Fruit fly (Drosophila melanogaster) whole organism, pupa: Measurements from ENCODE around the gene CG3330.

Source experiments
- CG8301 ChIP-seq: fragments of 200-800 bp; sonication (Bioruptor generic); optimal IDR thresholded peaks from 2 replicates; lab custom pipeline; 2018; ENCODE audit warnings: missing biosample characterization, mild to moderate bottlenecking, missing genetic modification characterization
- Ets98B ChIP-seq: fragments of 200-800 bp; sonication (Bioruptor generic); IDR thresholded peaks from 2 replicates; pipeline ENCODE4 v1.3.6; 2022; ENCODE audit warnings: missing biosample characterization, missing genetic modification characterization
- fd96Ca ChIP-seq: fragments of 200-800 bp; sonication (Bioruptor generic); IDR thresholded peaks from 3 replicates; pipeline ENCODE4 v1.3.6; 2022; ENCODE audit warnings: missing biosample characterization, missing genetic modification characterization
- gl ChIP-seq: fragments of 200-800 bp; sonication (Bioruptor generic); optimal IDR thresholded peaks from 2 replicates; lab custom pipeline; 2018; ENCODE audit warnings: missing biosample characterization, mild to moderate bottlenecking, missing genetic modification characterization

DNA sequence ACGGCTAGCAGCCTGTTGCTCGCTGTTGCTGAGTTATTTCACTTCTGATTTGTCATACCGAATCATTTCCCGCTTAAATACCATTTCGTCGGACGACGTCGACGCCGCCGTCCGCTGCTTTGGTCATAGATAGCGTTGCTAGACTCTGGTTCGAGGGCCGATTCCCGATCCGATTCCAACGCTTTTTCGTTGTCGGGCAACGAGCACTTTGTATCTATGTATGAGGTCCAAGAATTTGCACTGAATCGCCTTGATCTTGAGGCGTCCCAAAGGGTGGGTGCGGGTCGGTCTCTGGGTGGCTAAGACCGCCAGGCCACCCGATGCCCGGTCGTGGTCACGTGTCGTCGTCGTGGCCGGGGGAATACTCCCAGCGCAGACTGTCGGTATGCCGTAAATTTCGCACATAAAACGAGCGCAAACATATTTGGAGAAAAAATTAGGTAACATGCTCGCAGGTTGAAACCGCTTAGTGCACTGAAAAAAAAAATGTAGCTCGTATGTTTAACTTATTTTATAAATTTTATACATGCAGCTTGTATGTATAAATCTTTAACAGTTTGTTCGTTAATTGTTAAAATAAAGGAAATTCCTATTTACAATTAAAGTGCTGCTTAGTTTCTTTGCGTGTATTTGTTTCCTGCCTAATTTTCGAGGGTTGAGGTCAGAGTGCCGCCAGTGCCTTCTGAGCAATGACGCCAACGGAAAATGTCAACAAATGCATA is 38.4 kb downstream of the CG3330 start, which contains the start of gene CG3348:
- no peak for TF ChIP-seq Ets98B
- no peak for TF ChIP-seq gl (tag; lab: Kevin White, UChicago)
- no peak for TF ChIP-seq fd96Ca
- no peak for TF ChIP-seq CG8301
